Fruit fly (Drosophila melanogaster): ENCODE measurements around the gene ppk10.
A peak's percentile ranks its signal among the peaks of the same experiment; 100 is the strongest.

Gene ppk10

DNA sequence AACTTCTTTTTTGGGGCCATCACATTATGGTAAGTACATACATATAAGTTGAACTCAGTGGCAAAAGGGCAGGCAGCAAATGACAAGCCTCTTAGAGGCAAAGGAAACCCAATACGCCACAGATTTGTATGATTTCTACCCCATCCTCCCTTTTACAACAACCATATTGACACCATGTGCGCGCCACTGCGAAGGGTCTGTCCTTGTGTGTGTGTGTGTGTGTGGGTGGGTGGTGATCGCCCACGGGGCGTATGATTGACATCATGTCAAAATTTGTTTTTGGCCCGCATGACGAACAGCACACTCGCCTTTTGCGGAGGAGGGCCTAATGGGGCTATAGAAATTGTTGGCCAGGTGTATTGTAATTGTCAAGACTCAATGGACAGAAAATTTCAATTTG, 47.4 kb upstream of the ppk10 start (continued):
- no peak for TF ChIP-seq CG4707 (GFP tag; optimal IDR thresholded peaks at IDR 0.05)
- no peak for TF ChIP-seq scrt (GFP tag; optimal IDR thresholded peaks at IDR 0.05)
- peak; percentile 48 for TF ChIP-seq lab (GFP tag; optimal IDR thresholded peaks at IDR 0.05)
- TF ChIP-seq gem (tag; optimal IDR thresholded peaks at IDR 0.05), result no peak
- no peak for TF ChIP-seq Bgb (GFP tag; IDR thresholded peaks at IDR 0.05; ENCODE audit: partially characterized antibody)
- TF ChIP-seq twi (tag; optimal IDR thresholded peaks at IDR 0.05), result peak; percentile 87
- no peak for TF ChIP-seq CG12104 (GFP tag; optimal IDR thresholded peaks at IDR 0.05)
- TF ChIP-seq CG10959 (GFP tag; IDR thresholded peaks at IDR 0.05), result no peak
- TF ChIP-seq pum (GFP tag; optimal IDR thresholded peaks at IDR 0.05), result no peak
- TF ChIP-seq CG4360 (GFP tag; IDR thresholded peaks at IDR 0.05), result peak; percentile 84
- TF ChIP-seq so (GFP tag; IDR thresholded peaks at IDR 0.05), result peak; percentile 67; the same call in 1 of the 3 replicates
- no peak for TF ChIP-seq CG3995 (GFP tag; optimal IDR thresholded peaks at IDR 0.05)
- no peak for TF ChIP-seq CG7963 (GFP tag; IDR thresholded peaks at IDR 0.05; ENCODE audit: partially characterized antibody)
- TF ChIP-seq Pdp1 (GFP tag; optimal IDR thresholded peaks at IDR 0.05), result no peak
- TF ChIP-seq hbn (GFP tag; IDR thresholded peaks at IDR 0.05; ENCODE audit: partially characterized antibody), result no peak
- no peak for TF ChIP-seq CG15479 (GFP tag; optimal IDR thresholded peaks at IDR 0.05)
- no peak for TF ChIP-seq Hr78 (GFP tag; optimal IDR thresholded peaks at IDR 0.05)
- TF ChIP-seq Hr39 (optimal IDR thresholded peaks at IDR 0.05), result no peak
- TF ChIP-seq CG9609 (GFP tag; optimal IDR thresholded peaks at IDR 0.05), result no peak
- TF ChIP-seq CG9215 (GFP tag; IDR thresholded peaks at IDR 0.05), result no peak
- TF ChIP-seq CG10543 (GFP tag; optimal IDR thresholded peaks at IDR 0.05), result peak; percentile 44
- TF ChIP-seq zfh1 (GFP tag; IDR thresholded peaks at IDR 0.05), result peak; percentile 8; the same call in 1 of the 3 replicates
- no peak for TF ChIP-seq pho (GFP tag; optimal IDR thresholded peaks at IDR 0.05)
- no peak for TF ChIP-seq Dip2 (GFP tag; IDR thresholded peaks at IDR 0.05)
- TF ChIP-seq Hr51 (GFP tag; optimal IDR thresholded peaks at IDR 0.05), result no peak
- TF ChIP-seq CG4404 (GFP tag; IDR thresholded peaks at IDR 0.05), result no peak
- TF ChIP-seq Fer2 (tag; optimal IDR thresholded peaks at IDR 0.05), result no peak
- TF ChIP-seq CG12769 (tag; optimal IDR thresholded peaks at IDR 0.05), result peak; percentile 15
- TF ChIP-seq CG31224 (GFP tag; IDR thresholded peaks at IDR 0.05), result no peak
- TF ChIP-seq fu2 (GFP tag; optimal IDR thresholded peaks at IDR 0.05), result no peak
- TF ChIP-seq sens-2 (GFP tag; IDR thresholded peaks at IDR 0.05), result no peak
- peak; percentile 12 for TF ChIP-seq CG7987 (GFP tag; optimal IDR thresholded peaks at IDR 0.05)
- 0 out of 4 replicates have a peak, but pooled peaks have one; percentile 56 for TF ChIP-seq chinmo (GFP tag; IDR thresholded peaks at IDR 0.05; ENCODE audit: partially characterized antibody)
- TF ChIP-seq Sry-β (GFP tag; optimal IDR thresholded peaks at IDR 0.05), result no peak
- peak; percentile 30 for TF ChIP-seq CG12071 (GFP tag; optimal IDR thresholded peaks at IDR 0.05)
- TF ChIP-seq peb (GFP tag; IDR thresholded peaks at IDR 0.05), result no peak
- TF ChIP-seq sima (GFP tag; optimal IDR thresholded peaks at IDR 0.05), result no peak
- peak; percentile 4 for TF ChIP-seq org-1 (GFP tag; optimal IDR thresholded peaks at IDR 0.05)
- no peak for TF ChIP-seq grn (GFP tag; optimal IDR thresholded peaks at IDR 0.05)
- TF ChIP-seq CG6765 (GFP tag; optimal IDR thresholded peaks at IDR 0.05), result no peak
- TF ChIP-seq E2f2 (GFP tag; IDR thresholded peaks at IDR 0.05), result peak; percentile 17
- 0 out of 2 replicates have a peak, but pooled peaks have one; percentile 27 for TF ChIP-seq CG14441 (GFP tag; IDR thresholded peaks at IDR 0.05)
- peak; percentile 8; the same call in 1 of the 2 replicates for TF ChIP-seq CG6689 (GFP tag; IDR thresholded peaks at IDR 0.05)
- peak; percentile 32; the same call in 1 of the 3 replicates for TF ChIP-seq CG6175 (GFP tag; IDR thresholded peaks at IDR 0.05)
- no peak for TF ChIP-seq fd3F (GFP tag; optimal IDR thresholded peaks at IDR 0.05)
- TF ChIP-seq HLH3B (GFP tag; IDR thresholded peaks at IDR 0.05), result no peak
- peak; percentile 33 for TF ChIP-seq HLHmδ (GFP tag; optimal IDR thresholded peaks at IDR 0.05)
- peak; percentile 6 for TF ChIP-seq CG18599 (GFP tag; optimal IDR thresholded peaks at IDR 0.05)
- 0 out of 3 replicates have a peak, but pooled peaks have one; percentile 26 for TF ChIP-seq CG11695 (GFP tag; IDR thresholded peaks at IDR 0.05)
- TF ChIP-seq Awh (GFP tag; IDR thresholded peaks at IDR 0.05), result peak; percentile 30; the same call in 1 of the 2 replicates
- TF ChIP-seq gce (GFP tag; IDR thresholded peaks at IDR 0.05), result no peak

Measured in whole organism, embryonic.